Fruit fly (Drosophila melanogaster) whole organism, adult: ENCODE results near the gene CG5126.

ENCODE experiments used
- CG11617 ChIP-seq: fragments of 200-800 bp; sonication (Bioruptor generic); optimal IDR thresholded peaks from 2 replicates; lab custom pipeline; 2017; ENCODE audit warnings: mild to moderate bottlenecking, missing biosample characterization, missing genetic modification reagents, missing genetic modification characterization
- CG12768 ChIP-seq: fragments of 200-800 bp; sonication (Bioruptor generic); optimal IDR thresholded peaks from 2 replicates; lab custom pipeline; 2017; ENCODE audit warnings: missing biosample characterization, missing genetic modification characterization, mild to moderate bottlenecking, moderate library complexity, missing genetic modification reagents
- CG14711 ChIP-seq: fragments of 200-800 bp; sonication (Bioruptor generic); optimal IDR thresholded peaks from 2 replicates; lab custom pipeline; 2018; ENCODE audit warnings: missing biosample characterization, mild to moderate bottlenecking, missing genetic modification characterization, moderate library complexity
- CG1620 ChIP-seq: fragments of 200-800 bp; sonication (Bioruptor generic); optimal IDR thresholded peaks from 2 replicates; lab custom pipeline; 2016; ENCODE audit warnings: missing biosample characterization, missing genetic modification characterization
- CG33017 ChIP-seq: fragments of 200-800 bp; sonication (Bioruptor generic); optimal IDR thresholded peaks from 2 replicates; lab custom pipeline; 2018; ENCODE audit warnings: missing biosample characterization, mild to moderate bottlenecking, missing genetic modification characterization, moderate library complexity
- CG5204 ChIP-seq: fragments of 200-800 bp; sonication (Bioruptor generic); optimal IDR thresholded peaks from 2 replicates; lab custom pipeline; 2016; ENCODE audit warnings: missing biosample characterization, missing genetic modification characterization
- CG7045 ChIP-seq: fragments of 200-800 bp; sonication (Bioruptor generic); optimal IDR thresholded peaks from 2 replicates; lab custom pipeline; 2017; ENCODE audit warnings: missing biosample characterization, mild to moderate bottlenecking, missing genetic modification characterization
- CG7101 ChIP-seq: fragments of 200-800 bp; sonication (Bioruptor generic); optimal IDR thresholded peaks from 2 replicates; lab custom pipeline; 2018; ENCODE audit warnings: missing biosample characterization, mild to moderate bottlenecking, missing genetic modification characterization, moderate library complexity
- Clk ChIP-seq: fragments of 200-800 bp; sonication (Bioruptor generic); optimal IDR thresholded peaks from 2 replicates; lab custom pipeline; 2017; ENCODE audit warnings: missing biosample characterization, missing genetic modification characterization
- Crg-1 ChIP-seq: fragments of 200-800 bp; sonication (Bioruptor generic); optimal IDR thresholded peaks from 2 replicates; lab custom pipeline; 2016; ENCODE audit warnings: missing biosample characterization, missing genetic modification characterization
- Hr96 ChIP-seq: fragments of 200-800 bp; sonication (Bioruptor generic); optimal IDR thresholded peaks from 2 replicates; lab custom pipeline; 2016; ENCODE audit warnings: missing biosample characterization, missing genetic modification characterization
- Mnt ChIP-seq: fragments of 200-800 bp; sonication (Bioruptor generic); optimal IDR thresholded peaks from 2 replicates; lab custom pipeline; 2016; ENCODE audit warnings: missing biosample characterization, mild to moderate bottlenecking, missing genetic modification characterization
- bab1 ChIP-seq: fragments of 200-800 bp; sonication (Bioruptor generic); optimal IDR thresholded peaks from 3 replicates; lab custom pipeline; 2019; ENCODE audit warnings: missing biosample characterization, mild to moderate bottlenecking, missing genetic modification characterization, moderate library complexity
- cic ChIP-seq: fragments of 200-800 bp; sonication (Bioruptor generic); optimal IDR thresholded peaks from 2 replicates; lab custom pipeline; 2017; ENCODE audit warnings: missing biosample characterization, mild to moderate bottlenecking, missing genetic modification characterization, moderate library complexity
- cnc ChIP-seq, 2 experiments: fragments of >200 bp; optimal IDR thresholded peaks; 2 replicates each; lab custom pipeline; 2017
- kay ChIP-seq: fragments of 200-800 bp; sonication (Bioruptor generic); peaks from one replicate; lab custom pipeline; 2016; ENCODE audit warnings: missing biosample characterization, missing genetic modification characterization, borderline replicate concordance
- ovo ChIP-seq: fragments of 200-800 bp; sonication (Bioruptor generic); optimal IDR thresholded peaks from 2 replicates; lab custom pipeline; 2016; ENCODE audit warnings: missing biosample characterization, missing genetic modification characterization
- pad ChIP-seq: fragments of 200-800 bp; sonication (Bioruptor generic); optimal IDR thresholded peaks from 3 replicates; lab custom pipeline; 2017; ENCODE audit warnings: missing biosample characterization, missing genetic modification characterization, mild to moderate bottlenecking, moderate library complexity, missing genetic modification reagents
- tj ChIP-seq: fragments of 200-800 bp; sonication (Bioruptor generic); optimal IDR thresholded peaks from 3 replicates; lab custom pipeline; 2017; ENCODE audit warnings: missing biosample characterization, mild to moderate bottlenecking, missing genetic modification characterization, moderate library complexity
- toe ChIP-seq: fragments of 200-800 bp; sonication (Bioruptor generic); optimal IDR thresholded peaks from 2 replicates; lab custom pipeline; 2016; ENCODE audit warnings: missing biosample characterization, missing genetic modification characterization

Gene CG5126

dm6 chr2L:1199166-1199565 is 15.3 kb upstream of the CG5126 start, which contains the start of the genes CG5139 and CG43348:
CG5139 (minus strand) TSS chr2L:1199266.
CG43348 (plus strand) TSS chr2L:1199412.
- no peak for TF ChIP-seq ovo
- TF ChIP-seq pad (GFP tag; lab: Kevin White, UChicago), result no peak
- no peak for TF ChIP-seq Crg-1 (GFP tag; lab: Kevin White, UChicago)
- no peak for TF ChIP-seq bab1 (GFP tag; lab: Kevin White, UChicago)
- TF ChIP-seq kay (GFP tag; lab: Kevin White, UChicago), result no peak
- no peak for TF ChIP-seq Clk (GFP tag; lab: Kevin White, UChicago)
- TF ChIP-seq toe (GFP tag; lab: Kevin White, UChicago), result no peak
- no peak for TF ChIP-seq Mnt (GFP tag; lab: Kevin White, UChicago)
- no peak for TF ChIP-seq tj (GFP tag; lab: Kevin White, UChicago)
- no peak for TF ChIP-seq CG12768 (GFP tag; lab: Kevin White, UChicago)
- no peak for TF ChIP-seq Hr96
- no peak for TF ChIP-seq CG7101 (tag; lab: Kevin White, UChicago)
- TF ChIP-seq CG1620 (GFP tag; lab: Kevin White, UChicago), result no peak
- TF ChIP-seq CG5204 (GFP tag; lab: Kevin White, UChicago), result no peak
- no peak for TF ChIP-seq cic (GFP tag; lab: Kevin White, UChicago)
- TF ChIP-seq CG14711, result no peak
- no peak for TF ChIP-seq CG11617 (GFP tag; lab: Kevin White, UChicago)
- no peak for TF ChIP-seq CG7045 (GFP tag; lab: Kevin White, UChicago)
- no peak for TF ChIP-seq CG33017 (tag; lab: Kevin White, UChicago)

dm6 chr2L:1185642-1186497 is 2.0 kb upstream of the CG5126 start, which contains the start of gene CG5001:
CG5001 (plus strand) TSS chr2L:1185757.
- TF ChIP-seq CG14711 (peak; percentile 76), Hr96 (no peak), bab1 (GFP tag; lab: Kevin White, UChicago) (peak; percentile 56), CG12768 (GFP tag; lab: Kevin White, UChicago) (peak; percentile 61), kay (GFP tag; lab: Kevin White, UChicago) (peak; percentile 79), CG33017 (tag; lab: Kevin White, UChicago) (peak; percentile 69), CG7101 (tag; lab: Kevin White, UChicago) (peak; percentile 83), tj (GFP tag; lab: Kevin White, UChicago) (no peak), cic (GFP tag; lab: Kevin White, UChicago) (peak; percentile 98), CG1620 (GFP tag; lab: Kevin White, UChicago) (peak; percentile 22), cnc (optimal IDR thresholded peaks at IDR 0.05; lab: Kevin White, UChicago) (no peak), ovo (peak; percentile 38), toe (GFP tag; lab: Kevin White, UChicago) (no peak), CG5204 (GFP tag; lab: Kevin White, UChicago) (no peak), Mnt (GFP tag; lab: Kevin White, UChicago) (peak; percentile 61), CG11617 (GFP tag; lab: Kevin White, UChicago) (peak; percentile 49), CG7045 (GFP tag; lab: Kevin White, UChicago) (peak; percentile 38), Crg-1 (GFP tag; lab: Kevin White, UChicago) (no peak), pad (GFP tag; lab: Kevin White, UChicago) (no peak), Clk (GFP tag; lab: Kevin White, UChicago) (no peak)

dm6 chr2L:1177522-1177921 is 6.3 kb downstream of the CG5126 start, which contains the start of gene CG4896:
CG4896 (plus strand) TSS chr2L:1177690.
- TF ChIP-seq bab1 (GFP tag; lab: Kevin White, UChicago), result peak; percentile 52
- TF ChIP-seq tj (GFP tag; lab: Kevin White, UChicago), result no peak
- TF ChIP-seq CG14711, result no peak
- peak; percentile 53 for TF ChIP-seq CG1620 (GFP tag; lab: Kevin White, UChicago)
- peak; percentile 11 for TF ChIP-seq cic (GFP tag; lab: Kevin White, UChicago)
- TF ChIP-seq CG7101 (tag; lab: Kevin White, UChicago), result peak; percentile 40
- TF ChIP-seq Crg-1 (GFP tag; lab: Kevin White, UChicago), result peak; percentile 37
- peak; percentile 21 for TF ChIP-seq pad (GFP tag; lab: Kevin White, UChicago)

- TF ChIP-seq CG14711 (peak; percentile 78), kay (GFP tag; lab: Kevin White, UChicago) (no peak), toe (GFP tag; lab: Kevin White, UChicago) (peak; percentile 94), CG7045 (GFP tag; lab: Kevin White, UChicago) (peak; percentile 82), bab1 (GFP tag; lab: Kevin White, UChicago) (peak; percentile 70), ovo (peak; percentile 87), CG33017 (tag; lab: Kevin White, UChicago) (peak; percentile 78), cnc (optimal IDR thresholded peaks at IDR 0.05; lab: Kevin White, UChicago) (no peak), Clk (GFP tag; lab: Kevin White, UChicago) (peak; percentile 79), CG1620 (GFP tag; lab: Kevin White, UChicago) (peak; percentile 90), Mnt (GFP tag; lab: Kevin White, UChicago) (peak; percentile 84), cic (GFP tag; lab: Kevin White, UChicago) (peak; percentile 56), CG5204 (GFP tag; lab: Kevin White, UChicago) (no peak), pad (GFP tag; lab: Kevin White, UChicago) (peak; percentile 74), CG7101 (tag; lab: Kevin White, UChicago) (peak; percentile 86), Hr96 (peak; percentile 93), Crg-1 (GFP tag; lab: Kevin White, UChicago) (peak; percentile 90), CG11617 (GFP tag; lab: Kevin White, UChicago) (peak; percentile 81), tj (GFP tag; lab: Kevin White, UChicago) (peak; percentile 69), CG12768 (GFP tag; lab: Kevin White, UChicago) (peak; percentile 79)
Observed at dm6 chr2L:1172704-1173107, 11.1 kb downstream of the CG5126 start, which contains the start of the genes Charon and CG4887. Charon (minus strand) TSS chr2L:1172805. CG4887 (plus strand) TSS chr2L:1173009.
